Worm (Caenorhabditis elegans): ENCODE data around the gene F39E9.6.
A peak's percentile ranks its signal among the peaks of the same experiment; 100 is the strongest.

F39E9.6 gene

ce11 chrII:3277686-3278085 lies 35.7 kb downstream of the F39E9.6 start, which contains the start of gene F02E11.4:
F02E11.4 (minus strand) TSS chrII:3277786.
- TF ChIP-seq lir-3 (tag; optimal IDR thresholded peaks at IDR 0.05) = no peak
- TF ChIP-seq spr-1 (tag; optimal IDR thresholded peaks at IDR 0.05) = no peak
- no peak for TF ChIP-seq hlh-11 (tag; optimal IDR thresholded peaks at IDR 0.05)
- TF ChIP-seq mdl-1 (tag; optimal IDR thresholded peaks at IDR 0.05) = no peak
- no peak for TF ChIP-seq lin-29 (GFP tag; IDR thresholded peaks at IDR 0.05)
- no peak for TF ChIP-seq lsy-2 (tag; optimal IDR thresholded peaks at IDR 0.05)
- TF ChIP-seq snpc-4 (tag; optimal IDR thresholded peaks at IDR 0.05) = no peak
- TF ChIP-seq ZK546.5 (tag; optimal IDR thresholded peaks at IDR 0.05) = no peak
- TF ChIP-seq sdz-12 (GFP tag; optimal IDR thresholded peaks at IDR 0.05) = no peak
- no peak for TF ChIP-seq saeg-2 (GFP tag; IDR thresholded peaks at IDR 0.05)
- peak in 1 of 2 experiments; percentile 6 for TF ChIP-seq unc-62 (GFP tag; optimal IDR thresholded peaks at IDR 0.05 in 1 of 2)
- no peak for TF ChIP-seq unc-62 (tag; optimal IDR thresholded peaks at IDR 0.05)
- TF ChIP-seq nhr-10 (tag; optimal IDR thresholded peaks at IDR 0.05) = no peak
- no peak for TF ChIP-seq jun-1 (tag; optimal IDR thresholded peaks at IDR 0.05)
- no peak for TF ChIP-seq daf-16 (GFP tag; optimal IDR thresholded peaks at IDR 0.05)
- TF ChIP-seq daf-16 (tag; optimal IDR thresholded peaks at IDR 0.05) = no peak
- TF ChIP-seq zfp-2 (tag; optimal IDR thresholded peaks at IDR 0.05) = no peak
- 0 out of 2 replicates have a peak, but pooled peaks have one; percentile 34 for TF ChIP-seq arid-1 (GFP tag; conservative IDR thresholded peaks at IDR 0.05)
- no peak for TF ChIP-seq ceh-44 (GFP tag; IDR thresholded peaks at IDR 0.05)
- peak; percentile 59 for TF ChIP-seq aha-1 (tag)
- no peak for TF ChIP-seq T20F7.1 (GFP tag; optimal IDR thresholded peaks at IDR 0.05)

DNA sequence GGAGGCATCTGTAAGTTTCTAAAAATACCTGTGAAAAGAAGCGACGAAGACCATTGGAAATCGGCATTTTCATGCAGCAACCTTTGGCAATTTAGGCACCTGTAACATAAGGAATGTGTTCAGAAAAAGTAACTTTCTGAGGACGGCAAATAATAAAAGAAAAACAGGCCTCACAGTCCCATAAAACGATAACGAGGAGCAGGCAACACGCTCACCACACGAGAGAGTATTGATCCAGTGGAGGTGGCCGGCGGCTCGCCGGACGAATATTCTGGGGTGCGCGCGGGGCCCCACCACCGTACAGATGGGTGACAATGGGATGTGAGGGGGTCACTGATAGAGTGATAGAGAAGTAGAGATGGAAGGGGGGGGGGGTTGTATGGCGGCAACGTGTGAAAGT lies 38.4 kb downstream of the F39E9.6 start, which contains the start of gene F02E11.3:
Gene F02E11.3, minus strand, starts transcription at position 101 of the 400 bp plus-strand sequence.
- TF ChIP-seq set-16 (GFP tag; IDR thresholded peaks at IDR 0.05) (peak; percentile 45; the same call in 1 of the 2 replicates), mdl-1 (tag; optimal IDR thresholded peaks at IDR 0.05) (no peak), nhr-77 (tag; optimal IDR thresholded peaks at IDR 0.05) (no peak), aha-1 (tag) (peak; percentile 58)

ce11 chrII:3270598-3270997 lies 42.7 kb downstream of the F39E9.6 start:
- TF ChIP-seq daf-12 (tag; optimal IDR thresholded peaks at IDR 0.05) (no peak), arid-1 (GFP tag; conservative IDR thresholded peaks at IDR 0.05) (no peak), ztf-7 (tag; optimal IDR thresholded peaks at IDR 0.05) (no peak), hlh-30 (tag; optimal IDR thresholded peaks at IDR 0.05; ENCODE audit: insufficient read depth) (peak; percentile 39)

- TF ChIP-seq zfp-3 (GFP tag; conservative IDR thresholded peaks at IDR 0.05) = 0 out of 2 replicates have a peak, but pooled peaks have one; percentile 43
- TF ChIP-seq ZK337.2 (GFP tag; IDR thresholded peaks at IDR 0.05) = no peak
- peak; percentile 61 for TF ChIP-seq duxl-1 (tag; optimal IDR thresholded peaks at IDR 0.05; ENCODE audit: poor library complexity)
- 0 out of 2 replicates have a peak, but pooled peaks have one; percentile 45 for TF ChIP-seq snpc-1.2 (GFP tag; IDR thresholded peaks at IDR 0.05)
- no peak for TF ChIP-seq ceh-20 (GFP tag; IDR thresholded peaks at IDR 0.05)
- TF ChIP-seq aha-1 (tag) = no peak
- TF ChIP-seq fkh-10 (GFP tag; optimal IDR thresholded peaks at IDR 0.05) = no peak
- no peak for TF ChIP-seq nhr-10 (tag; optimal IDR thresholded peaks at IDR 0.05)
- TF ChIP-seq D1046.2 (GFP tag; IDR thresholded peaks at IDR 0.05) = no peak
- TF ChIP-seq lin-39 (tag; optimal IDR thresholded peaks at IDR 0.05) = no peak
- peak; percentile 53; the same call in 1 of the 2 replicates for TF ChIP-seq pha-4 (GFP tag; IDR thresholded peaks at IDR 0.05)
- TF ChIP-seq pha-4 (tag; optimal IDR thresholded peaks at IDR 0.05) = no peak
- TF ChIP-seq attf-4 (tag; optimal IDR thresholded peaks at IDR 0.05) = no peak
- no peak for TF ChIP-seq daf-12 (tag; optimal IDR thresholded peaks at IDR 0.05)
- TF ChIP-seq nhr-102 (tag; optimal IDR thresholded peaks at IDR 0.05) = no peak
- no peak for TF ChIP-seq pqm-1 (tag; optimal IDR thresholded peaks at IDR 0.05)
- TF ChIP-seq aly-2 (tag; optimal IDR thresholded peaks at IDR 0.05) = no peak
- peak in 1 of 2 experiments; percentile 21 for TF ChIP-seq daf-16 (GFP tag; optimal IDR thresholded peaks at IDR 0.05)
- TF ChIP-seq daf-16 (tag; optimal IDR thresholded peaks at IDR 0.05) = no peak
- no peak for TF ChIP-seq rbr-2 (tag; optimal IDR thresholded peaks at IDR 0.05)
- TF ChIP-seq Y105C5A.15 (GFP tag; IDR thresholded peaks at IDR 0.05) = no peak
- no peak for TF ChIP-seq zip-11 (GFP tag; IDR thresholded peaks at IDR 0.05)
- TF ChIP-seq dmd-6 (GFP tag; IDR thresholded peaks at IDR 0.05) = peak; percentile 28; the same call in 1 of the 2 replicates
- peak; percentile 55 for TF ChIP-seq mes-2 (tag; optimal IDR thresholded peaks at IDR 0.05; ENCODE audit: poor library complexity, severe bottlenecking)
- peak; percentile 70 for TF ChIP-seq lim-7 (GFP tag; IDR thresholded peaks at IDR 0.05)
- TF ChIP-seq sdz-12 (GFP tag; optimal IDR thresholded peaks at IDR 0.05) = no peak
- TF ChIP-seq F49E8.2 (tag; optimal IDR thresholded peaks at IDR 0.05; ENCODE audit: borderline replicate concordance) = no peak
These were observed 45.5 kb downstream of the F39E9.6 start for ce11 chrII:3267815-3268214.
